Fruit fly (Drosophila melanogaster) whole organism, embryonic: ENCODE data around the gene CG42268.

ENCODE experiments used
- Bdp1 ChIP-seq: fragments of 200-800 bp; sonication (Bioruptor generic); optimal IDR thresholded peaks from 3 replicates; lab custom pipeline; 2016; ENCODE audit warnings: missing biosample characterization, missing genetic modification characterization
- BtbVII ChIP-seq: fragments of 200-800 bp; sonication (Bioruptor generic); optimal IDR thresholded peaks from 3 replicates; lab custom pipeline; 2017; ENCODE audit warnings: missing biosample characterization, mild to moderate bottlenecking, missing genetic modification characterization
- CG10431 ChIP-seq: fragments of 200-800 bp; sonication (Bioruptor generic); optimal IDR thresholded peaks from 3 replicates; lab custom pipeline; 2018; ENCODE audit warnings: missing biosample characterization, mild to moderate bottlenecking, missing genetic modification characterization
- CG11085 ChIP-seq: fragments of 200-800 bp; sonication (Bioruptor generic); IDR thresholded peaks from 2 replicates; pipeline ENCODE4 v1.3.6; 2022; ENCODE audit warnings: missing biosample characterization, missing genetic modification characterization
- CG11398 ChIP-seq: fragments of 200-800 bp; sonication (Bioruptor generic); optimal IDR thresholded peaks from 2 replicates; lab custom pipeline; 2016; ENCODE audit warnings: missing biosample characterization, missing genetic modification characterization
- CG12104 ChIP-seq: fragments of 200-800 bp; sonication (Bioruptor generic); optimal IDR thresholded peaks from 3 replicates; lab custom pipeline; 2016; ENCODE audit warnings: missing biosample characterization, missing genetic modification characterization
- CG1233 ChIP-seq: fragments of 200-800 bp; sonication (Bioruptor generic); optimal IDR thresholded peaks from 4 replicates; lab custom pipeline; 2018; ENCODE audit warnings: missing biosample characterization, mild to moderate bottlenecking, missing genetic modification characterization
- CG13624 ChIP-seq: fragments of 200-800 bp; sonication (Bioruptor generic); optimal IDR thresholded peaks from 2 replicates; lab custom pipeline; 2016; ENCODE audit warnings: missing biosample characterization, missing genetic modification characterization
- CG13775 ChIP-seq: fragments of 200-800 bp; sonication (Bioruptor generic); optimal IDR thresholded peaks from 3 replicates; lab custom pipeline; 2017; ENCODE audit warnings: missing biosample characterization, mild to moderate bottlenecking, missing genetic modification characterization
- CG2875 ChIP-seq: fragments of 200-800 bp; sonication (Bioruptor generic); optimal IDR thresholded peaks from 2 replicates; lab custom pipeline; 2017; ENCODE audit warnings: missing biosample characterization, mild to moderate bottlenecking, missing genetic modification characterization, missing genetic modification reagents
- CG31388 ChIP-seq: fragments of 200-800 bp; sonication (Bioruptor generic); optimal IDR thresholded peaks from 2 replicates; lab custom pipeline; 2016; ENCODE audit warnings: missing biosample characterization, missing genetic modification characterization
- CG3407 ChIP-seq: fragments of 200-800 bp; sonication (Bioruptor generic); optimal IDR thresholded peaks from 2 replicates; lab custom pipeline; 2018; ENCODE audit warnings: missing biosample characterization, mild to moderate bottlenecking, missing genetic modification characterization
- CG4328 ChIP-seq: fragments of 200-800 bp; sonication (Bioruptor generic); optimal IDR thresholded peaks from 3 replicates; lab custom pipeline; 2017; ENCODE audit warnings: missing biosample characterization, missing genetic modification reagents, missing genetic modification characterization
- CG4360 ChIP-seq: fragments of 200-800 bp; sonication (Bioruptor generic); IDR thresholded peaks from 2 replicates; pipeline ENCODE4 v1.3.6; 2022; ENCODE audit warnings: missing biosample characterization, missing genetic modification characterization
- CG4854 ChIP-seq: fragments of 200-800 bp; sonication (Bioruptor generic); optimal IDR thresholded peaks from 2 replicates; lab custom pipeline; 2016; ENCODE audit warnings: missing biosample characterization, missing genetic modification characterization, inconsistent platforms
- CG5245 ChIP-seq: fragments of 200-800 bp; sonication (Bioruptor generic); optimal IDR thresholded peaks from 3 replicates; lab custom pipeline; 2016; ENCODE audit warnings: missing biosample characterization, missing genetic modification characterization
- CG6175 ChIP-seq: fragments of 200-800 bp; sonication (Bioruptor generic); IDR thresholded peaks from 3 replicates; pipeline ENCODE4 v1.3.6; 2022; ENCODE audit warnings: missing biosample characterization, missing genetic modification characterization
- CG6854 ChIP-seq: fragments of 200-800 bp; sonication (Bioruptor generic); optimal IDR thresholded peaks from 3 replicates; lab custom pipeline; 2017; ENCODE audit warnings: missing biosample characterization, mild to moderate bottlenecking, missing genetic modification characterization
- CG7357 ChIP-seq: fragments of 200-800 bp; sonication (Bioruptor generic); IDR thresholded peaks from 3 replicates; pipeline ENCODE4 v1.3.6; 2022; ENCODE audit warnings: missing biosample characterization, missing genetic modification characterization
- CG7928 ChIP-seq: fragments of 200-800 bp; sonication (Bioruptor generic); optimal IDR thresholded peaks from 2 replicates; lab custom pipeline; 2017; ENCODE audit warnings: missing biosample characterization, mild to moderate bottlenecking, missing genetic modification characterization
- Eip74EF ChIP-seq, 2 experiments: fragments of 200-800 bp in 1 of 2; fragments of >200 bp in 1 of 2; sonication (Bioruptor generic) in 1 of 2; optimal IDR thresholded peaks; 2 replicates each; lab custom pipeline; 2017 to 2019; ENCODE audit warnings: missing biosample characterization in 2 of 2, missing genetic modification characterization in 2 of 2, mild to moderate bottlenecking in 1 of 2, moderate library complexity in 1 of 2
- HLH4C ChIP-seq: fragments of 200-800 bp; sonication (Bioruptor generic); IDR thresholded peaks from 3 replicates; pipeline ENCODE4 v1.3.6; 2022; ENCODE audit warnings: missing biosample characterization, missing genetic modification characterization; ENCODE audit not compliant: partially characterized antibody
- Hr39 ChIP-seq: fragments of >200 bp; optimal IDR thresholded peaks from 2 replicates; lab custom pipeline; 2017
- Kr ChIP-seq: fragments of 200-800 bp; sonication (Bioruptor generic); optimal IDR thresholded peaks from 2 replicates; lab custom pipeline; 2017; ENCODE audit warnings: missing biosample characterization, mild to moderate bottlenecking, missing genetic modification characterization
- Lhr ChIP-seq: fragments of 200-800 bp; sonication (Bioruptor generic); optimal IDR thresholded peaks from 3 replicates; lab custom pipeline; 2017; ENCODE audit warnings: mild to moderate bottlenecking, missing biosample characterization, missing genetic modification reagents, missing genetic modification characterization
- Mad ChIP-seq: fragments of 200-800 bp; sonication (Bioruptor generic); optimal IDR thresholded peaks from 2 replicates; lab custom pipeline; 2016; ENCODE audit warnings: missing biosample characterization, missing genetic modification characterization
- Nf-YB ChIP-seq: fragments of 200-800 bp; sonication (Bioruptor generic); optimal IDR thresholded peaks from 3 replicates; lab custom pipeline; 2019; ENCODE audit warnings: missing biosample characterization, mild to moderate bottlenecking, missing genetic modification characterization, moderate library complexity
- Sry-δ ChIP-seq: fragments of 200-800 bp; sonication (Bioruptor generic); optimal IDR thresholded peaks from 2 replicates; lab custom pipeline; 2016; ENCODE audit warnings: missing biosample characterization, missing genetic modification characterization
- Taf1 ChIP-seq: fragments of 200-800 bp; sonication (Bioruptor generic); IDR thresholded peaks from 2 replicates; pipeline ENCODE4 v1.3.6; 2022; ENCODE audit warnings: missing biosample characterization, missing genetic modification characterization
- Xbp1 ChIP-seq: fragments of 200-800 bp; sonication (Bioruptor generic); optimal IDR thresholded peaks from 3 replicates; lab custom pipeline; 2016; ENCODE audit warnings: missing biosample characterization, mild to moderate bottlenecking, missing genetic modification characterization
- aop ChIP-seq: fragments of 200-800 bp; sonication (Bioruptor generic); IDR thresholded peaks from 2 replicates; pipeline ENCODE4 v1.3.6; 2022; ENCODE audit warnings: missing biosample characterization, missing genetic modification characterization
- ara ChIP-seq: fragments of 200-800 bp; sonication (Bioruptor generic); IDR thresholded peaks from 2 replicates; pipeline ENCODE4 v1.3.6; 2022; ENCODE audit warnings: missing biosample characterization, missing genetic modification characterization
- ato ChIP-seq: fragments of 200-800 bp; sonication (Bioruptor generic); IDR thresholded peaks from 2 replicates; pipeline ENCODE4 v1.3.6; 2022; ENCODE audit warnings: missing biosample characterization, missing genetic modification characterization; ENCODE audit not compliant: partially characterized antibody
- bowl ChIP-seq: fragments of 200-800 bp; sonication (Bioruptor generic); IDR thresholded peaks from 2 replicates; pipeline ENCODE4 v1.3.6; 2022; ENCODE audit warnings: missing biosample characterization, missing genetic modification characterization
- bsh ChIP-seq, 2 experiments: fragments of 200-800 bp; sonication (Bioruptor generic); optimal IDR thresholded peaks; 2 replicates each; lab custom pipeline; 2017 to 2018; ENCODE audit warnings: mild to moderate bottlenecking in 2 of 2, missing biosample characterization in 2 of 2, missing genetic modification characterization in 2 of 2, moderate library complexity in 1 of 2
- btn ChIP-seq: fragments of 200-800 bp; sonication (Bioruptor generic); optimal IDR thresholded peaks from 2 replicates; lab custom pipeline; 2016; ENCODE audit warnings: missing biosample characterization, missing genetic modification characterization
- cg ChIP-seq: fragments of 200-800 bp; sonication (Bioruptor generic); optimal IDR thresholded peaks from 3 replicates; lab custom pipeline; 2019; ENCODE audit warnings: missing biosample characterization, mild to moderate bottlenecking, missing genetic modification characterization, moderate library complexity
- crol ChIP-seq: fragments of 200-800 bp; sonication (Bioruptor generic); IDR thresholded peaks from 2 replicates; pipeline ENCODE4 v1.3.6; 2022; ENCODE audit warnings: missing biosample characterization, missing genetic modification characterization
- dmrt99B ChIP-seq: fragments of 200-800 bp; sonication (Bioruptor generic); optimal IDR thresholded peaks from 2 replicates; lab custom pipeline; 2018; ENCODE audit warnings: missing biosample characterization, mild to moderate bottlenecking, missing genetic modification characterization, moderate library complexity
- ham ChIP-seq: fragments of 200-800 bp; sonication (Bioruptor generic); IDR thresholded peaks from 2 replicates; pipeline ENCODE4 v1.3.6; 2022; ENCODE audit warnings: missing biosample characterization, missing genetic modification characterization
- kah ChIP-seq: fragments of 200-800 bp; sonication (Bioruptor generic); optimal IDR thresholded peaks from 2 replicates; lab custom pipeline; 2018; ENCODE audit warnings: missing biosample characterization, mild to moderate bottlenecking, missing genetic modification characterization
- phol ChIP-seq: fragments of 200-800 bp; sonication (Bioruptor generic); optimal IDR thresholded peaks from 3 replicates; lab custom pipeline; 2018; ENCODE audit warnings: missing biosample characterization, mild to moderate bottlenecking, missing genetic modification characterization, moderate library complexity
- ro ChIP-seq: fragments of 200-800 bp; sonication (Bioruptor generic); IDR thresholded peaks from 2 replicates; pipeline ENCODE4 v1.3.6; 2022; ENCODE audit warnings: missing biosample characterization, missing genetic modification characterization
- sens-2 ChIP-seq: fragments of 200-800 bp; sonication (Bioruptor generic); IDR thresholded peaks from 2 replicates; pipeline ENCODE4 v1.3.6; 2022; ENCODE audit warnings: missing biosample characterization, missing genetic modification characterization
- sr ChIP-seq: fragments of 200-800 bp; sonication (Bioruptor generic); IDR thresholded peaks from 3 replicates; pipeline ENCODE4 v1.3.6; 2022; ENCODE audit warnings: missing biosample characterization, missing genetic modification characterization
- twi ChIP-seq: fragments of 200-800 bp; optimal IDR thresholded peaks from 2 replicates; lab custom pipeline; 2019; ENCODE audit warnings: missing biosample characterization, mild to moderate bottlenecking, missing genetic modification characterization, moderate library complexity
- vnd ChIP-seq: fragments of 200-800 bp; sonication (Bioruptor generic); IDR thresholded peaks from 3 replicates; pipeline ENCODE4 v1.3.6; 2022; ENCODE audit warnings: missing biosample characterization, missing genetic modification characterization; ENCODE audit not compliant: partially characterized antibody
- zfh2 ChIP-seq: fragments of 200-800 bp; sonication (Bioruptor generic); optimal IDR thresholded peaks from 2 replicates; lab custom pipeline; 2016; ENCODE audit warnings: missing biosample characterization, missing genetic modification characterization

The CG42268 gene

dm6 chr3L:9696650-9697526, 63.3 kb downstream of the CG42268 start, which contains the start of gene Prps (continued):
- no peak for TF ChIP-seq Lhr
- TF ChIP-seq CG3407 = no peak
- no peak for TF ChIP-seq HLH4C (GFP tag; lab: Robert Waterston, UW)
- TF ChIP-seq kah = peak; percentile 50
- TF ChIP-seq ham = peak; percentile 18; the same call in 1 of the 2 replicates
- TF ChIP-seq CG13624 (GFP tag; lab: Kevin White, UChicago) = peak; percentile 81
- TF ChIP-seq CG4854 (GFP tag; lab: Kevin White, UChicago) = peak; percentile 74
- TF ChIP-seq twi (tag; lab: Kevin White, UChicago) = peak; percentile 19
- peak; percentile 69; the same call in 2 of the 3 replicates for TF ChIP-seq sr (GFP tag; lab: Robert Waterston, UW)
- TF ChIP-seq CG1233 (GFP tag; lab: Kevin White, UChicago) = peak; percentile 63
- peak; percentile 37 for TF ChIP-seq CG2875
- peak in 1 of 2 experiments; percentile 80 for TF ChIP-seq Eip74EF (GFP tag; optimal IDR thresholded peaks at IDR 0.05; lab: Kevin White, UChicago)
- peak; percentile 60; the same call in 1 of the 2 replicates for TF ChIP-seq bowl (GFP tag; lab: Robert Waterston, UW)
- TF ChIP-seq CG4360 (GFP tag; lab: Robert Waterston, UW) = peak; percentile 36; the same call in 1 of the 2 replicates
- TF ChIP-seq CG5245 = peak; percentile 56
- TF ChIP-seq aop (GFP tag; lab: Robert Waterston, UW) = no peak
- TF ChIP-seq Bdp1 (GFP tag; lab: Kevin White, UChicago) = peak; percentile 6
- peak; percentile 60 to 72 for TF ChIP-seq bsh (GFP tag; optimal IDR thresholded peaks at IDR 0.05; lab: Kevin White, UChicago)
- no peak for TF ChIP-seq Hr39 (lab: Kevin White, UChicago)
- TF ChIP-seq CG31388 = no peak
- peak; percentile 67 for TF ChIP-seq CG12104
- no peak for TF ChIP-seq vnd (GFP tag; lab: Robert Waterston, UW)
- TF ChIP-seq zfh2 (GFP tag; lab: Kevin White, UChicago) = peak; percentile 51
- TF ChIP-seq Mad = peak; percentile 24
- peak; percentile 62 for TF ChIP-seq phol (tag; lab: Kevin White, UChicago)
- TF ChIP-seq crol = no peak
- peak; percentile 77 for TF ChIP-seq BtbVII (GFP tag; lab: Kevin White, UChicago)
- TF ChIP-seq Xbp1 (GFP tag; lab: Kevin White, UChicago) = peak; percentile 72
- TF ChIP-seq btn (GFP tag; lab: Kevin White, UChicago) = peak; percentile 65
- no peak for TF ChIP-seq CG10431
- peak; percentile 85 for TF ChIP-seq dmrt99B (tag; lab: Kevin White, UChicago)
- peak; percentile 56; the same call in 1 of the 2 replicates for TF ChIP-seq CG11085 (GFP tag; lab: Robert Waterston, UW)
- no peak for TF ChIP-seq CG7928 (GFP tag; lab: Kevin White, UChicago)
- peak; percentile 51 for TF ChIP-seq CG13775 (GFP tag; lab: Kevin White, UChicago)
- peak; percentile 81 for TF ChIP-seq Taf1 (GFP tag; lab: Robert Waterston, UW)
- TF ChIP-seq CG4328 (GFP tag; lab: Kevin White, UChicago) = peak; percentile 51
- peak; percentile 55; the same call in 1 of the 2 replicates for TF ChIP-seq ara (GFP tag; lab: Robert Waterston, UW)
- TF ChIP-seq cg (GFP tag; lab: Kevin White, UChicago) = peak; percentile 53
- TF ChIP-seq Sry-δ (GFP tag; lab: Kevin White, UChicago) = peak; percentile 24
- peak; percentile 84 for TF ChIP-seq CG6854 (GFP tag; lab: Kevin White, UChicago)
- TF ChIP-seq CG6175 (GFP tag; lab: Robert Waterston, UW) = peak; percentile 77; the same call in 2 of the 3 replicates
- TF ChIP-seq ato (GFP tag; lab: Robert Waterston, UW) = no peak
- peak; percentile 50; the same call in 1 of the 2 replicates for TF ChIP-seq ro (GFP tag; lab: Robert Waterston, UW)
- TF ChIP-seq CG11398 = peak; percentile 16
- TF ChIP-seq Kr (GFP tag; lab: Kevin White, UChicago) = no peak
- TF ChIP-seq CG7357 (GFP tag; lab: Robert Waterston, UW) = peak; percentile 60; the same call in 1 of the 3 replicates
- TF ChIP-seq sens-2 (GFP tag; lab: Robert Waterston, UW) = peak; percentile 58
- TF ChIP-seq Nf-YB (GFP tag; lab: Kevin White, UChicago) = peak; percentile 7
